Fruit fly (Drosophila melanogaster) whole organism: ENCODE measurements around the gene Svip.

ENCODE experiments used
- CG8478 ChIP-seq: fragments of >200 bp; optimal IDR thresholded peaks from 2 replicates; lab custom pipeline; 2018; ENCODE audit warnings: inconsistent platforms
- Dll ChIP-seq: fragments of >200 bp; optimal IDR thresholded peaks from 2 replicates; lab custom pipeline; 2017
- pan ChIP-seq: fragments of >200 bp; optimal IDR thresholded peaks from 2 replicates; lab custom pipeline; 2017
- psq ChIP-seq: fragments of >200 bp; optimal IDR thresholded peaks from 2 replicates; lab custom pipeline; 2017
- usp ChIP-seq: fragments of >200 bp; optimal IDR thresholded peaks from 2 replicates; lab custom pipeline; 2017; ENCODE audit warnings: missing biosample characterization, missing genetic modification characterization, mixed read lengths

- no peak for TF ChIP-seq psq
- TF ChIP-seq pan (lab: Kevin White, UChicago), result no peak
- TF ChIP-seq Dll (lab: Kevin White, UChicago), result no peak
- no peak for TF ChIP-seq usp (GFP tag; lab: Kevin White, UChicago)
- no peak for TF ChIP-seq CG8478
Measured at dm6 chr3L:9343963-9344362, 14.8 kb upstream of the Svip start.
